Fruit fly (Drosophila melanogaster) whole organism, adult: ENCODE data around the gene Nelf-E.

Experiments used
- CG12768 ChIP-seq: fragments of 200-800 bp; sonication (Bioruptor generic); optimal IDR thresholded peaks from 2 replicates; lab custom pipeline; 2017; ENCODE audit warnings: missing biosample characterization, missing genetic modification characterization, mild to moderate bottlenecking, moderate library complexity, missing genetic modification reagents
- CG1620 ChIP-seq: fragments of 200-800 bp; sonication (Bioruptor generic); optimal IDR thresholded peaks from 2 replicates; lab custom pipeline; 2016; ENCODE audit warnings: missing biosample characterization, missing genetic modification characterization
- CG33017 ChIP-seq: fragments of 200-800 bp; sonication (Bioruptor generic); optimal IDR thresholded peaks from 2 replicates; lab custom pipeline; 2018; ENCODE audit warnings: missing biosample characterization, mild to moderate bottlenecking, missing genetic modification characterization, moderate library complexity
- Clk ChIP-seq: fragments of 200-800 bp; sonication (Bioruptor generic); optimal IDR thresholded peaks from 2 replicates; lab custom pipeline; 2017; ENCODE audit warnings: missing biosample characterization, missing genetic modification characterization
- Crg-1 ChIP-seq: fragments of 200-800 bp; sonication (Bioruptor generic); optimal IDR thresholded peaks from 2 replicates; lab custom pipeline; 2016; ENCODE audit warnings: missing biosample characterization, missing genetic modification characterization
- Mnt ChIP-seq: fragments of 200-800 bp; sonication (Bioruptor generic); optimal IDR thresholded peaks from 2 replicates; lab custom pipeline; 2016; ENCODE audit warnings: missing biosample characterization, mild to moderate bottlenecking, missing genetic modification characterization
- cic ChIP-seq: fragments of 200-800 bp; sonication (Bioruptor generic); optimal IDR thresholded peaks from 2 replicates; lab custom pipeline; 2017; ENCODE audit warnings: missing biosample characterization, mild to moderate bottlenecking, missing genetic modification characterization, moderate library complexity
- cnc ChIP-seq, 2 experiments: fragments of >200 bp; optimal IDR thresholded peaks; 2 replicates each; lab custom pipeline; 2017
- kay ChIP-seq: fragments of 200-800 bp; sonication (Bioruptor generic); peaks from one replicate; lab custom pipeline; 2016; ENCODE audit warnings: missing biosample characterization, missing genetic modification characterization, borderline replicate concordance
- ovo ChIP-seq: fragments of 200-800 bp; sonication (Bioruptor generic); optimal IDR thresholded peaks from 2 replicates; lab custom pipeline; 2016; ENCODE audit warnings: missing biosample characterization, missing genetic modification characterization
- toe ChIP-seq: fragments of 200-800 bp; sonication (Bioruptor generic); optimal IDR thresholded peaks from 2 replicates; lab custom pipeline; 2016; ENCODE audit warnings: missing biosample characterization, missing genetic modification characterization

DNA sequence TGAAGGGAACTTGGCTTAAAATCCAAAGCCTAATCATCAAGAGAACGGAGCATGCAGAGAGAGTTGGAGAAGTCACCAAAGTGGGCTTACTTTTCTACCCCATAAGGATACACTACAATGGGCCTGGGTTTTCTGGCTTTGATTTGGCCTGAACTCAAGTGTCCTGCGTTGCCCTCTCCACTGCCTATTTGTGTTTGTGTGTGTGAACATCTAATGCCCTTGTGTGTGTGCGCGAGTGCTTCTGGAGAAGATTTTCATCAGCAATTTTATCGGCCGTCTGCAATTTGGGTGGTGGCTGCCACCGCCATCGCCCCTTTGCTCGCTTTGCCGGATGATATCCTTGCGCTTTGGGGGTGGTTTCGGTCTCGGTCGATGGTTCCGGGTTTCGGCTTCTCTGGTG, 40.0 kb downstream of the Nelf-E start:
- no peak for TF ChIP-seq cic (GFP tag; lab: Kevin White, UChicago)
- no peak for TF ChIP-seq kay (GFP tag; lab: Kevin White, UChicago)
- TF ChIP-seq ovo (GFP tag; lab: Kevin White, UChicago): no peak
- no peak for TF ChIP-seq Clk (GFP tag; lab: Kevin White, UChicago)
- no peak for TF ChIP-seq toe (GFP tag; lab: Kevin White, UChicago)
- no peak for TF ChIP-seq CG1620 (GFP tag; lab: Kevin White, UChicago)
- TF ChIP-seq cnc (optimal IDR thresholded peaks at IDR 0.05; lab: Kevin White, UChicago): no peak
- no peak for TF ChIP-seq CG12768 (GFP tag; lab: Kevin White, UChicago)
- TF ChIP-seq Mnt (GFP tag; lab: Kevin White, UChicago): no peak
- no peak for TF ChIP-seq Crg-1 (GFP tag; lab: Kevin White, UChicago)
- TF ChIP-seq CG33017 (tag; lab: Kevin White, UChicago): no peak
